Worm (Caenorhabditis elegans) whole organism, L2 larva: ENCODE results near the gene rnh-2.

Experiments
- R02D3.7 ChIP-seq: fragments of 150-350 bp; optimal IDR thresholded peaks from 2 replicates; lab custom pipeline; 2014; ENCODE audit warnings: missing biosample characterization, missing genetic modification characterization
- Y55F3AM.14 ChIP-seq: fragments of 200-800 bp; sonication (Bioruptor generic); optimal IDR thresholded peaks from 2 replicates; lab custom pipeline; 2018; ENCODE audit warnings: mild to moderate bottlenecking, missing genetic modification characterization, missing compliant biosample characterization
- ZK546.5 ChIP-seq: sonication (generic microtip); optimal IDR thresholded peaks from 2 replicates; lab custom pipeline; 2017; ENCODE audit warnings: missing biosample characterization, missing genetic modification characterization
- aly-2 ChIP-seq: fragments of 150-350 bp; optimal IDR thresholded peaks from 2 replicates; lab custom pipeline; 2014; ENCODE audit warnings: missing biosample characterization, missing genetic modification characterization
- ama-1 ChIP-seq: fragments of 150-350 bp; optimal IDR thresholded peaks from 2 replicates; lab custom pipeline; 2018; ENCODE audit warnings: inconsistent platforms
- ceh-16 ChIP-seq: fragments of 150-350 bp; optimal IDR thresholded peaks from 2 replicates; lab custom pipeline; 2014; ENCODE audit warnings: missing biosample characterization, missing genetic modification characterization
- dmd-4 ChIP-seq: sonication (generic microtip); optimal IDR thresholded peaks from 2 replicates; lab custom pipeline; 2017; ENCODE audit warnings: missing biosample characterization, missing genetic modification characterization
- egl-27 ChIP-seq: sonication (generic microtip); optimal IDR thresholded peaks from 3 replicates; lab custom pipeline; 2017; ENCODE audit warnings: missing biosample characterization, missing genetic modification reagents, missing genetic modification characterization
- elt-1 ChIP-seq: fragments of 150-350 bp; optimal IDR thresholded peaks from 2 replicates; lab custom pipeline; 2014; ENCODE audit warnings: missing biosample characterization, missing genetic modification characterization
- fos-1 ChIP-seq: fragments of 150-350 bp; optimal IDR thresholded peaks from 2 replicates; lab custom pipeline; 2014; ENCODE audit warnings: missing biosample characterization, missing genetic modification characterization
- gmeb-1 ChIP-seq: fragments of 150-350 bp; optimal IDR thresholded peaks from 2 replicates; lab custom pipeline; 2014; ENCODE audit warnings: missing biosample characterization, missing genetic modification characterization
- lin-11 ChIP-seq: fragments of 150-350 bp; sonication (generic microtip); optimal IDR thresholded peaks from 2 replicates; lab custom pipeline; 2014; ENCODE audit warnings: missing biosample characterization, missing genetic modification characterization, inconsistent platforms, mixed read lengths
- lin-13 ChIP-seq: fragments of 150-350 bp; optimal IDR thresholded peaks from 2 replicates; lab custom pipeline; 2014; ENCODE audit warnings: missing biosample characterization, missing genetic modification reagents, missing genetic modification characterization
- mab-5 ChIP-seq: fragments of 150-350 bp; optimal IDR thresholded peaks from 2 replicates; lab custom pipeline; 2014; ENCODE audit warnings: missing biosample characterization, missing genetic modification characterization
- mdl-1 ChIP-seq, 2 experiments: fragments of 150-350 bp in 1 of 2; sonication (generic microtip) in 1 of 2; optimal IDR thresholded peaks; 2 replicates each; lab custom pipeline; 2017; ENCODE audit warnings: missing biosample characterization in 2 of 2, missing genetic modification characterization in 2 of 2
- nhr-11 ChIP-seq: fragments of 150-350 bp; optimal IDR thresholded peaks from 2 replicates; lab custom pipeline; 2014; ENCODE audit warnings: missing biosample characterization, missing genetic modification characterization
- nhr-12 ChIP-seq: fragments of 150-350 bp; optimal IDR thresholded peaks from 2 replicates; lab custom pipeline; 2014; ENCODE audit warnings: missing biosample characterization, missing genetic modification characterization
- nhr-129 ChIP-seq: fragments of 150-350 bp; optimal IDR thresholded peaks from 2 replicates; lab custom pipeline; 2014; ENCODE audit warnings: missing biosample characterization, missing genetic modification characterization
- nhr-21 ChIP-seq: fragments of 150-350 bp; optimal IDR thresholded peaks from 2 replicates; lab custom pipeline; 2014; ENCODE audit warnings: missing biosample characterization, missing genetic modification characterization
- nhr-23 ChIP-seq: fragments of 150-350 bp; optimal IDR thresholded peaks from 2 replicates; lab custom pipeline; 2014; ENCODE audit warnings: missing biosample characterization, missing genetic modification reagents, missing genetic modification characterization
- nhr-237 ChIP-seq: fragments of 150-350 bp; optimal IDR thresholded peaks from 2 replicates; lab custom pipeline; 2014; ENCODE audit warnings: missing biosample characterization, missing genetic modification characterization
- nhr-25 ChIP-seq: fragments of 150-350 bp; sonication (generic microtip); optimal IDR thresholded peaks from 3 replicates; lab custom pipeline; 2014; ENCODE audit warnings: missing biosample characterization, missing genetic modification characterization
- nhr-6 ChIP-seq: fragments of 150-350 bp; optimal IDR thresholded peaks from 2 replicates; lab custom pipeline; 2014; ENCODE audit warnings: missing biosample characterization, missing genetic modification characterization
- nhr-77 ChIP-seq: fragments of 150-350 bp; optimal IDR thresholded peaks from 2 replicates; lab custom pipeline; 2014; ENCODE audit warnings: missing biosample characterization, missing genetic modification characterization
- sem-4 ChIP-seq: fragments of 150-350 bp; optimal IDR thresholded peaks from 2 replicates; lab custom pipeline; 2014; ENCODE audit warnings: missing biosample characterization, missing genetic modification reagents, missing genetic modification characterization
- skn-1 ChIP-seq: sonication (generic microtip); optimal IDR thresholded peaks from 2 replicates; lab custom pipeline; 2017; ENCODE audit warnings: missing biosample characterization, missing genetic modification characterization
- sma-3 ChIP-seq: sonication (generic microtip); optimal IDR thresholded peaks from 2 replicates; lab custom pipeline; 2016; ENCODE audit warnings: missing genetic modification reagents, missing genetic modification characterization, missing compliant biosample characterization
- sma-9 ChIP-seq, 2 experiments: fragments of 150-350 bp in 1 of 2; sonication (generic microtip) in 1 of 2; optimal IDR thresholded peaks; 2 replicates each; lab custom pipeline; 2014 to 2016; ENCODE audit warnings: missing genetic modification characterization in 2 of 2, mild to moderate bottlenecking in 1 of 2, missing biosample characterization in 1 of 2, missing compliant biosample characterization in 1 of 2, missing genetic modification reagents in 1 of 2, moderate library complexity in 1 of 2
- unc-39 ChIP-seq: fragments of 150-350 bp; optimal IDR thresholded peaks from 2 replicates; lab custom pipeline; 2014; ENCODE audit warnings: missing biosample characterization, missing genetic modification characterization
- zag-1 ChIP-seq: fragments of 150-350 bp; optimal IDR thresholded peaks from 2 replicates; lab custom pipeline; 2014; ENCODE audit warnings: missing biosample characterization, missing genetic modification characterization
- ztf-11 ChIP-seq: sonication (generic microtip); optimal IDR thresholded peaks from 2 replicates; lab custom pipeline; 2017; ENCODE audit warnings: missing biosample characterization, missing genetic modification characterization
- ztf-4 ChIP-seq: fragments of 150-350 bp; optimal IDR thresholded peaks from 2 replicates; lab custom pipeline; 2014; ENCODE audit warnings: missing biosample characterization, missing genetic modification characterization

Gene rnh-2

ce11 chrII:8467809-8468208, 49.1 kb upstream of the rnh-2 start, which contains the start of gene M05D6.2:
Gene M05D6.2, plus strand, starts transcription at chrII:8468109.
- no peak for TF ChIP-seq nhr-237

ce11 chrII:8471139-8471538, 45.8 kb upstream of the rnh-2 start, which contains the start of gene M05D6.8:
Gene M05D6.8, minus strand, starts transcription at chrII:8471239.
- no peak for TF ChIP-seq nhr-12 (tag; lab: Kevin White, UChicago)
- no peak for TF ChIP-seq mab-5 (tag; lab: Kevin White, UChicago)
- TF ChIP-seq unc-39: no peak
- TF ChIP-seq egl-27 (tag; lab: Kevin White, UChicago): no peak
- no peak for TF ChIP-seq fos-1 (tag; lab: Kevin White, UChicago)
- no peak for TF ChIP-seq lin-11

DNA sequence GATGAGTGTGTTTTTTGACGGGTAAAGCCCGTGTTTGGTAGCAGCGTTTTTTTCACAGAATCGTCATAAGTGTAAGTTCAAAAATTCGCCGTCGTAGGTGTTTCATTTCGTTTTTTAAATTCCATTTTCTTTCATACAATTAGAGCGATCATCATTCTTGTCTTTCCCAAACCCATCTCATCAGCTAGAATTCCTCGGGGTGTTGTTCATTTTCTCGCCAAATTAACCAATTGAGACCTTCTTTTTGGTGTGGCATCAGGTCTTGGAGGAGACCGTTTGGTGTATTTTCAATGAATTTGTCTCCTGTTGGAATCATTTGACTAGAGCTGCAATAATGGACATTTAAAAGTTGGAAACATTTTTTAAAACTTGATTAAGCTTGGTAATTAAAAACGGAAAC, 44.0 kb upstream of the rnh-2 start:
- TF ChIP-seq lin-13 (GFP tag; lab: Kevin White, UChicago): no peak
- TF ChIP-seq gmeb-1 (tag; lab: Kevin White, UChicago): no peak
- no peak for TF ChIP-seq ztf-11 (tag; lab: Kevin White, UChicago)
- no peak for TF ChIP-seq nhr-23 (tag; lab: Kevin White, UChicago)
- TF ChIP-seq nhr-21 (tag; lab: Kevin White, UChicago): no peak
- TF ChIP-seq nhr-77 (tag; lab: Kevin White, UChicago): no peak
- no peak for TF ChIP-seq dmd-4
- no peak for TF ChIP-seq nhr-12 (tag; lab: Kevin White, UChicago)
- TF ChIP-seq ZK546.5: no peak

- TF ChIP-seq nhr-11 (tag; lab: Kevin White, UChicago) (no peak), Y55F3AM.14 (no peak), ztf-4 (tag; lab: Kevin White, UChicago) (no peak), ceh-16 (tag; lab: Kevin White, UChicago) (no peak), aly-2 (no peak), mab-5 (tag; lab: Kevin White, UChicago) (no peak), mdl-1 (tag; optimal IDR thresholded peaks at IDR 0.05; lab: Kevin White, UChicago) (no peak), nhr-129 (tag; lab: Kevin White, UChicago) (no peak)
Measured at ce11 chrII:8475306-8475822, 41.6 kb upstream of the rnh-2 start, which contains the start of the genes M05D6.1 and M05D6.3. Gene M05D6.1, minus strand, starts transcription at chrII:8475406. Gene M05D6.3, plus strand, starts transcription at chrII:8475772.

DNA sequence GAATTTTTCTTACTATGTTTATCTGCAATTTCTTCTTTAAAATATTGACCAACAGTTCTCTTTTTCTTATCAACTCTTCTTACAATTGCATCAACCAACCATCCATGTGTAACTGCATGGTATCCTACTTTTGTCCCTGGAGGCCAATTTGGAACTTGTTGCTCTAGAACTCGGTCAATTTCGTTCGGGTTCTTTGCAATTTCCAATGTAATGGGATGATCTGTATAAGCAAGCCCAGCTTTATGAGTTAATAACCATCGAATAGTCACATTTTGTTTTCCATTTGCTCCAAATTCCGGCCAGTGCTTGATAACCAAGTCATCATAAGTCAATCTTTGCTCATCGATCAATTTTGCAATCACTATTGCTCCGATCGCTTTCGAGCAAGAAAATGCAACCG, 37.6 kb upstream of the rnh-2 start:
- TF ChIP-seq nhr-11 (tag; lab: Kevin White, UChicago): no peak
- TF ChIP-seq ama-1 (lab: Kevin White, UChicago): peak; percentile 70
- no peak for TF ChIP-seq nhr-77 (tag; lab: Kevin White, UChicago)
- TF ChIP-seq, all 48 proteins: peak for 1

DNA sequence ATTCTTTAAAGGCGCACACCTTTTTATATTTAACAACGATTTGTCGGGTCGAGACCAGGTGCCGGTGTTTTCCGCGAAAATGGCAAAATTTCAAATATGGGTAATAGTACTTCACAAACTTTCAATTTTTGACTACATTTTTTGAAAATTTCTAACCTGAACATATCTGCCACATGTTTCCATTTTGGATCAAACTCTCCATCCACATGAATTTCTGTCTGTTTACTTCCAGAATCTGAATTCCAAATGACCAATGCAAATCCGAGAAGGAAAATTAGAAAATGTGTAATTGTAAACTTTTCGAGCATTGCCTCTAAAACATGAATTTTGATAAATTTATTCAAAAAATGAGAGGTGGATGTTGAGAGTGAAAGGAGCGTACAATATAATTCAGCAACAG, 36.8 kb upstream of the rnh-2 start, which contains the start of gene lact-4:
Gene lact-4, minus strand, starts transcription at position 313 of the 400 bp plus-strand sequence.
- TF ChIP-seq zag-1 (tag; lab: Kevin White, UChicago): no peak
- TF ChIP-seq ztf-4 (tag; lab: Kevin White, UChicago): no peak
- no peak for TF ChIP-seq lin-13 (GFP tag; lab: Kevin White, UChicago)
- no peak for TF ChIP-seq nhr-21 (tag; lab: Kevin White, UChicago)
- no peak for TF ChIP-seq sma-9 (GFP tag; optimal IDR thresholded peaks at IDR 0.05; lab: Kevin White, UChicago)
- TF ChIP-seq sma-9 (tag; optimal IDR thresholded peaks at IDR 0.05; lab: Kevin White, UChicago): no peak
- no peak for TF ChIP-seq nhr-237
- no peak for TF ChIP-seq sem-4 (tag; lab: Kevin White, UChicago)
- TF ChIP-seq R02D3.7 (tag; lab: Kevin White, UChicago): no peak
- TF ChIP-seq nhr-25 (tag; lab: Kevin White, UChicago): no peak
- no peak for TF ChIP-seq elt-1 (tag; lab: Kevin White, UChicago)
- no peak for TF ChIP-seq sma-3
- no peak for TF ChIP-seq nhr-6 (tag; lab: Kevin White, UChicago)
- no peak for TF ChIP-seq skn-1 (tag; lab: Kevin White, UChicago)
